Worm (Caenorhabditis elegans): ENCODE measurements around the gene sri-43.

DNA sequence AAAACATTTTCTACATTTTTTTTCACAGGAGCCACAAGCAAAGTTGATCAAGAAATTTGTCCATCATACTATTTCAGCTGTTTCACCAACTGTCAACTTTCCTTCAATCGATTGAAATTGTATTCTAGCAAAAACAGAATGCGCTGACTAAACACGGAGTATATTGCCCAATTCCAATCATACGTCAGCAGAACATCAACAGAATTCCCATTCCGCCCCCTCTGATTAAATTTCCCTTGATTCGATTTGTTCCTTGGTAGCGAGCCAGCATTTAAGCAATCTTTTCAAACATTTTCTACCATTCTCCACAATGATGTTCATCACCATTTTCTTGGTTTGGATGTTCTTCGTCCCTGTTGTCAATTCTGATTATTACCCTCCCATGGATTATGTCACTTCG is 1.4 kb upstream of the sri-43 start, which contains the start of gene T10D4.15:
- TF ChIP-seq zag-1 (tag; optimal IDR thresholded peaks at IDR 0.05) = no peak
- TF ChIP-seq ama-1 (optimal IDR thresholded peaks at IDR 0.05) = no peak
- no peak for TF ChIP-seq ztf-11 (tag; optimal IDR thresholded peaks at IDR 0.05)
- no peak for TF ChIP-seq sma-3 (GFP tag; optimal IDR thresholded peaks at IDR 0.05)
- no peak for TF ChIP-seq skn-1 (tag; optimal IDR thresholded peaks at IDR 0.05)
- TF ChIP-seq elt-3 (tag; optimal IDR thresholded peaks at IDR 0.05) = no peak
- TF ChIP-seq C34F6.9 (tag; optimal IDR thresholded peaks at IDR 0.05) = no peak
- no peak for TF ChIP-seq mdl-1 (tag; optimal IDR thresholded peaks at IDR 0.05)
- no peak for TF ChIP-seq blmp-1 (tag; optimal IDR thresholded peaks at IDR 0.05; ENCODE audit: insufficient read depth)

Measured in whole organism, L2 larva.